Worm (Caenorhabditis elegans) whole organism, midembryonic: ENCODE data around the gene K07H8.11.

ENCODE experiments used
- T22C8.4 ChIP-seq: fragments of 200-800 bp; sonication (Bioruptor generic); IDR thresholded peaks from 2 replicates; pipeline ENCODE4 v1.3.6; 2022; ENCODE audit warnings: missing genetic modification characterization, missing compliant biosample characterization
- cog-1 ChIP-seq: sonication (generic microtip); optimal IDR thresholded peaks from 2 replicates; lab custom pipeline; 2016; ENCODE audit warnings: missing genetic modification characterization, missing compliant biosample characterization
- flt-1 ChIP-seq: fragments of 200-800 bp; sonication (Bioruptor generic); IDR thresholded peaks from 2 replicates; pipeline ENCODE4 v1.3.6; 2022; ENCODE audit warnings: missing genetic modification characterization, missing compliant biosample characterization
- klf-2 ChIP-seq: fragments of 200-800 bp; sonication (Bioruptor generic); conservative IDR thresholded peaks from 2 replicates; pipeline ENCODE4 v1.3.6; 2022; ENCODE audit warnings: missing genetic modification reagents, missing genetic modification characterization, missing compliant biosample characterization
- med-1 ChIP-seq: sonication (generic microtip); optimal IDR thresholded peaks from 2 replicates; lab custom pipeline; 2017; ENCODE audit warnings: missing genetic modification characterization, mild to moderate bottlenecking, missing compliant biosample characterization, antibody characterized with exemption, missing genetic modification reagents; ENCODE audit not compliant: insufficient read depth
- ref-1 ChIP-seq: fragments of 200-800 bp; sonication (Bioruptor generic); conservative IDR thresholded peaks from 2 replicates; pipeline ENCODE4 v1.3.6; 2022; ENCODE audit warnings: missing genetic modification reagents, missing genetic modification characterization, missing compliant biosample characterization
- tab-1 ChIP-seq: fragments of 200-800 bp; sonication (Bioruptor generic); IDR thresholded peaks from 2 replicates; pipeline ENCODE4 v1.3.6; 2022; ENCODE audit warnings: missing genetic modification characterization, missing compliant biosample characterization
- ztf-23 ChIP-seq: fragments of 200-800 bp; sonication (Bioruptor generic); IDR thresholded peaks from 2 replicates; pipeline ENCODE4 v1.3.6; 2022; ENCODE audit warnings: missing genetic modification reagents, missing genetic modification characterization, missing compliant biosample characterization
- ztf-29 ChIP-seq: fragments of 200-800 bp; sonication (Bioruptor generic); IDR thresholded peaks from 2 replicates; pipeline ENCODE4 v1.3.6; 2022; ENCODE audit warnings: missing genetic modification reagents, missing genetic modification characterization, missing compliant biosample characterization

Gene K07H8.11

DNA sequence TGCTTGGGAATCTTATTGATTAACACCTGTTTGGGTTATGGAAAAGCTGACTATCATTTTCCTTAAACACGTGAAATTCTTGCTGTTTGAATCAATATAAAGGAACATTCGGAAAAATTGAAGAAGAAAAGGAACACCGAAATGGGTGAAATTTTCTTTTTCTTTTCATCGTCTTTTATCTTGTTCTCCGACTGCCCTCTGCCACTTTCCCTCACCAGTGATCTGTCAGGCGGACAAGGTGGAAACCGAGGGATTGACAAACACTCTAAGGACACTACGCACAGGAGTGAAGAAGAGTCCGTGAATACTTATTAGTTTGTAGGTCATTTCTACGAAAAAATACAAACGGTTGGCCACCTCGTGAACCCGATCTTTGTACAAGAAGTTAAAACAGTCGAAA, 41.9 kb downstream of the K07H8.11 start:
- TF ChIP-seq ref-1 (GFP tag; lab: Robert Waterston, UW) (no peak), cog-1 (tag; lab: Kevin White, UChicago) (no peak), ztf-23 (no peak), tab-1 (GFP tag; lab: Robert Waterston, UW) (no peak), flt-1 (GFP tag; lab: Robert Waterston, UW) (no peak), med-1 (no peak), klf-2 (no peak), T22C8.4 (GFP tag; lab: Robert Waterston, UW) (no peak), ztf-29 (GFP tag; lab: Robert Waterston, UW) (no peak)

- TF ChIP-seq ztf-29 (GFP tag; lab: Robert Waterston, UW) = no peak
- no peak for TF ChIP-seq klf-2
- no peak for TF ChIP-seq flt-1 (GFP tag; lab: Robert Waterston, UW)
- no peak for TF ChIP-seq tab-1 (GFP tag; lab: Robert Waterston, UW)
- no peak for TF ChIP-seq med-1
- TF ChIP-seq ref-1 (GFP tag; lab: Robert Waterston, UW) = no peak
- TF ChIP-seq T22C8.4 (GFP tag; lab: Robert Waterston, UW) = no peak
- TF ChIP-seq cog-1 (tag; lab: Kevin White, UChicago) = no peak
- no peak for TF ChIP-seq ztf-23
These were observed 42.7 kb downstream of the K07H8.11 start for ce11 chrIV:8232428-8232827.

DNA sequence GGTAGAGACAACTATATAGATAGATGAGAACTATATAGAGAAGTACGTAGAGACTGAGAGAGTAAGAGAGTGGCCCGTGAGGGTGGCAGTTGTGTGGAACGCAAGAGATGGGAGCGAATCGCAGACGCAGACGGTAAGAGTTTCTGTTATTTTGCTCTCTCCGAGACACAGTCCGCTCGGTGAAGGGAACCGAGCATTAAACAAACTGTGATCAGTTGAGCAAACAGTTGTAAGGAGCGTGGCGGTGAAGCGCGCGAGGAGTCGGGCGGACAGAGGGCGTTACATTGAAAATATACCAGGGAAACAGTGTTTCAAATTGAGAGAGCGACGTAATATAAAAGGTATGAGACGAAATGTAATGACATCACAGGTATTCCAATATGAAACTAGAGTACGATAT, 45.6 kb downstream of the K07H8.11 start:
- peak; percentile 66 for TF ChIP-seq cog-1 (tag; lab: Kevin White, UChicago)
- TF ChIP-seq tab-1 (GFP tag; lab: Robert Waterston, UW) = no peak
- no peak for TF ChIP-seq med-1
- TF ChIP-seq ztf-23 = 0 out of 2 replicates have a peak, but pooled peaks have one; percentile 54
- TF ChIP-seq flt-1 (GFP tag; lab: Robert Waterston, UW) = 0 out of 2 replicates have a peak, but pooled peaks have one; percentile 28

- no peak for TF ChIP-seq tab-1 (GFP tag; lab: Robert Waterston, UW)
- TF ChIP-seq ztf-23 = no peak
- TF ChIP-seq flt-1 (GFP tag; lab: Robert Waterston, UW) = no peak
- TF ChIP-seq klf-2 = no peak
- TF ChIP-seq ref-1 (GFP tag; lab: Robert Waterston, UW) = no peak
These were observed 48.7 kb downstream of the K07H8.11 start for ce11 chrIV:8226474-8226873.

DNA sequence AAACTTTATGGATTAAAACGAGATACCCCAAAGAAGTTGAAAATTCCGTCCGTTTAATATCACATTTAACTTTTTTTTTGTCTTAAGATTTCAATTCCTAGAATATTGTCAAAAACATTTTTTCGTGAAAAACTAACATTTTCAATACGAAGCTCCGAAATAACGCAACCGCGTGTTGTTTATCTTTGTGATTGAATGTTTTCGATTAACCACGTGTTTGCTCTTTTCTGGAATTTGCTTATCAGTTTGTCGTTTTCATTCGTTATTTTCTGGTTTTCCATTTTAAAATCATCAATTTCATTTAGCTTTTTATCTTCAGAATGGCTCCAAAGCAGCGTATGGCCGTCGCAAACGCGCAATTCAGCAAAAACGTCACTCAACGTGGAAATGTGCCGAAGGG, 49.8 kb downstream of the K07H8.11 start, which contains the start of gene serp-1.2:
Gene serp-1.2 (plus strand): TSS at position 318 of the 400 bp plus-strand sequence.
- TF ChIP-seq flt-1 (GFP tag; lab: Robert Waterston, UW) (no peak), T22C8.4 (GFP tag; lab: Robert Waterston, UW) (no peak), cog-1 (tag; lab: Kevin White, UChicago) (no peak), klf-2 (no peak), tab-1 (GFP tag; lab: Robert Waterston, UW) (no peak), med-1 (no peak), ztf-23 (no peak), ref-1 (GFP tag; lab: Robert Waterston, UW) (no peak), ztf-29 (GFP tag; lab: Robert Waterston, UW) (no peak)
